Worm (Caenorhabditis elegans): ENCODE measurements around the gene idpp-8.

DNA sequence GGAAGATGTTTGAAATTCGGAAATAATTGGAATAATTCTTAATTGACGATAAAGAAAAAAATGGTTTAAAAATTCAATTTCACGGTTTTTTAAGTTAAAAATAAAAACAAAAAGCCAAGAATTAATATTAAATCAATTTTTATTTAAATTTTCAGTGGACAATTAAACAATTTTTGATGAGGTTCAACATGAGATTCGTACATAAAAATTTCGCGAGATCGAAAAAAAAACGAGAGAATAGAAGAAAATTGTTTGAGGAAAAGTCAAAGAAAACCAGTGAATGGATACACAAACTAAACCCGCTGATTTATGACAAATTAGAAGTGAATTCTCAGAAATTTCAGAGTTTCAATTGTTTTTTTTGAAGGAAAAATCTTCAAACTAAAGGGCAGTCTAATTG lies 45.3 kb upstream of the idpp-8 start, which contains the start of gene F54B3.2:
- TF ChIP-seq nhr-237 (tag; optimal IDR thresholded peaks at IDR 0.05), result no peak
- TF ChIP-seq unc-62 (GFP tag; optimal IDR thresholded peaks at IDR 0.05), result no peak
- no peak for TF ChIP-seq nhr-11 (tag; optimal IDR thresholded peaks at IDR 0.05)

Data from whole organism, L2 larva.